Worm (Caenorhabditis elegans): ENCODE data around the gene srx-21.

- TF ChIP-seq elt-1 (tag; optimal IDR thresholded peaks at IDR 0.05) (no peak), aly-2 (tag; optimal IDR thresholded peaks at IDR 0.05) (no peak), lsy-2 (tag; optimal IDR thresholded peaks at IDR 0.05) (no peak), zag-1 (tag; optimal IDR thresholded peaks at IDR 0.05) (no peak), nhr-77 (tag; optimal IDR thresholded peaks at IDR 0.05) (no peak), crh-2 (tag; optimal IDR thresholded peaks at IDR 0.05) (no peak), egl-27 (tag; optimal IDR thresholded peaks at IDR 0.05) (no peak), F13H6.1 (tag; optimal IDR thresholded peaks at IDR 0.05) (no peak), unc-62 (GFP tag; optimal IDR thresholded peaks at IDR 0.05) (no peak)
These were observed 5.5 kb upstream of the srx-21 start, which contains the start of gene sru-24 for ce11 chrV:671342-671741.

Measured in whole organism, L2 larva.